Fruit fly (Drosophila melanogaster): Measurements from ENCODE around the gene CG17364.

Gene CG17364

DNA sequence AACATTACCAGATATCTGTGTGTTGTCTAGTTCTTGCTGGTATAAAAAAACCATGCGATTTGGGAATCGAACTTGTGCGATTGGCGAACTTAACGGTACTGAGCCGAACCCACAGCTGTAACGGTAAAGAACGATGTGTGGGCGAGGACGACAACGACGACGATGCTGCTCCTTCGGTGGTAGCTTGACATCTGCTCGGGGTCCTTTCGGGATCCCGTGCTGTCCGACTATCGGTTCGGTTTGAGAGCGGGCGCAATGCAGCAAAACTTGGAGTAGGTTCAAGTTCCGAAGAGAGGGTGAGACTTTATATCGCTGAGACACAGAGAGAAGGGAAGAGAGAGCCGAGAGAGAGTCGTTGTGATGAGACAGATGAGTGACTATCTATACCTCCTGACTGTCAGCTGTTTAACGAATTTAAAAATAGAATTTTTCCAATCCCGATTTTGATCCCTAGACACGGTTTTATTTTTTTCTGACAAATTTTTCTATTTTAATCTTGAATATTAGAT is at the start of gene CG17364:
CG17364 (minus strand) TSS at position 168 of the 509 bp plus-strand sequence.
- TF ChIP-seq pad (GFP tag; optimal IDR thresholded peaks at IDR 0.05) (no peak), Clk (GFP tag; optimal IDR thresholded peaks at IDR 0.05) (no peak), CG12768 (GFP tag; optimal IDR thresholded peaks at IDR 0.05) (no peak), tj (GFP tag; optimal IDR thresholded peaks at IDR 0.05) (no peak), CG7045 (GFP tag; optimal IDR thresholded peaks at IDR 0.05) (no peak), bab1 (GFP tag; optimal IDR thresholded peaks at IDR 0.05) (no peak), CG7101 (tag; optimal IDR thresholded peaks at IDR 0.05) (no peak), Hr96 (GFP tag; optimal IDR thresholded peaks at IDR 0.05) (no peak), ovo (GFP tag; optimal IDR thresholded peaks at IDR 0.05) (no peak), CG11617 (GFP tag; optimal IDR thresholded peaks at IDR 0.05) (no peak), CG14711 (tag; optimal IDR thresholded peaks at IDR 0.05) (no peak), CG5204 (GFP tag; optimal IDR thresholded peaks at IDR 0.05) (no peak), toe (GFP tag; optimal IDR thresholded peaks at IDR 0.05) (no peak), cnc (optimal IDR thresholded peaks at IDR 0.05) (no peak), cic (GFP tag; optimal IDR thresholded peaks at IDR 0.05) (no peak), CG1620 (GFP tag; optimal IDR thresholded peaks at IDR 0.05) (no peak), Mnt (GFP tag; optimal IDR thresholded peaks at IDR 0.05) (no peak), Crg-1 (GFP tag; optimal IDR thresholded peaks at IDR 0.05) (no peak), kay (GFP tag; ENCODE audit: borderline replicate concordance) (no peak)

dm6 chr3L:14037655-14038644 is 44.8 kb upstream of the CG17364 start:
- TF ChIP-seq Mnt (GFP tag; optimal IDR thresholded peaks at IDR 0.05) (peak; percentile 89), CG7045 (GFP tag; optimal IDR thresholded peaks at IDR 0.05) (no peak), CG5204 (GFP tag; optimal IDR thresholded peaks at IDR 0.05) (no peak), kay (GFP tag; ENCODE audit: borderline replicate concordance) (no peak), Hr96 (GFP tag; optimal IDR thresholded peaks at IDR 0.05) (no peak), CG12768 (GFP tag; optimal IDR thresholded peaks at IDR 0.05) (no peak), CG14711 (tag; optimal IDR thresholded peaks at IDR 0.05) (no peak), tj (GFP tag; optimal IDR thresholded peaks at IDR 0.05) (peak; percentile 33), bab1 (GFP tag; optimal IDR thresholded peaks at IDR 0.05) (peak; percentile 2), cic (GFP tag; optimal IDR thresholded peaks at IDR 0.05) (peak; percentile 47), CG1620 (GFP tag; optimal IDR thresholded peaks at IDR 0.05) (no peak), pad (GFP tag; optimal IDR thresholded peaks at IDR 0.05) (peak; percentile 78), cnc (optimal IDR thresholded peaks at IDR 0.05) (peak in 1 of 2 experiments; percentile 64)

- TF ChIP-seq Crg-1 (GFP tag; optimal IDR thresholded peaks at IDR 0.05) (peak; percentile 43), cic (GFP tag; optimal IDR thresholded peaks at IDR 0.05) (peak; percentile 29), cnc (optimal IDR thresholded peaks at IDR 0.05) (no peak), CG1620 (GFP tag; optimal IDR thresholded peaks at IDR 0.05) (peak; percentile 43), pad (GFP tag; optimal IDR thresholded peaks at IDR 0.05) (peak; percentile 14), CG33017 (tag; optimal IDR thresholded peaks at IDR 0.05) (peak; percentile 65), bab1 (GFP tag; optimal IDR thresholded peaks at IDR 0.05) (peak; percentile 64), tj (GFP tag; optimal IDR thresholded peaks at IDR 0.05) (peak; percentile 48), Hr96 (GFP tag; optimal IDR thresholded peaks at IDR 0.05) (no peak), CG7045 (GFP tag; optimal IDR thresholded peaks at IDR 0.05) (no peak), ovo (GFP tag; optimal IDR thresholded peaks at IDR 0.05) (peak; percentile 4), CG5204 (GFP tag; optimal IDR thresholded peaks at IDR 0.05) (no peak), CG14711 (tag; optimal IDR thresholded peaks at IDR 0.05) (no peak), Clk (GFP tag; optimal IDR thresholded peaks at IDR 0.05) (no peak), CG7101 (tag; optimal IDR thresholded peaks at IDR 0.05) (peak; percentile 48), CG12768 (GFP tag; optimal IDR thresholded peaks at IDR 0.05) (peak; percentile 36), kay (GFP tag; ENCODE audit: borderline replicate concordance) (peak; percentile 96), toe (GFP tag; optimal IDR thresholded peaks at IDR 0.05) (no peak), Mnt (GFP tag; optimal IDR thresholded peaks at IDR 0.05) (peak; percentile 94), CG11617 (GFP tag; optimal IDR thresholded peaks at IDR 0.05) (peak; percentile 66)
Observed at dm6 chr3L:14036867-14037313, 43.7 kb upstream of the CG17364 start, which contains the start of gene Hsp110. Hsp110 (plus strand) TSS chr3L:14037019.

- TF ChIP-seq toe (GFP tag; optimal IDR thresholded peaks at IDR 0.05) (no peak), CG5204 (GFP tag; optimal IDR thresholded peaks at IDR 0.05) (no peak), tj (GFP tag; optimal IDR thresholded peaks at IDR 0.05) (no peak), pad (GFP tag; optimal IDR thresholded peaks at IDR 0.05) (no peak), cic (GFP tag; optimal IDR thresholded peaks at IDR 0.05) (no peak), CG12768 (GFP tag; optimal IDR thresholded peaks at IDR 0.05) (no peak), CG7101 (tag; optimal IDR thresholded peaks at IDR 0.05) (no peak), Crg-1 (GFP tag; optimal IDR thresholded peaks at IDR 0.05) (no peak), CG1620 (GFP tag; optimal IDR thresholded peaks at IDR 0.05) (no peak), Clk (GFP tag; optimal IDR thresholded peaks at IDR 0.05) (no peak), CG33017 (tag; optimal IDR thresholded peaks at IDR 0.05) (no peak), ovo (GFP tag; optimal IDR thresholded peaks at IDR 0.05) (no peak), CG14711 (tag; optimal IDR thresholded peaks at IDR 0.05) (no peak), Hr96 (GFP tag; optimal IDR thresholded peaks at IDR 0.05) (no peak), Mnt (GFP tag; optimal IDR thresholded peaks at IDR 0.05) (no peak), kay (GFP tag; ENCODE audit: borderline replicate concordance) (no peak), CG7045 (GFP tag; optimal IDR thresholded peaks at IDR 0.05) (no peak), cnc (optimal IDR thresholded peaks at IDR 0.05) (no peak), bab1 (GFP tag; optimal IDR thresholded peaks at IDR 0.05) (no peak), CG11617 (GFP tag; optimal IDR thresholded peaks at IDR 0.05) (no peak)
Observed at dm6 chr3L:14034476-14034875, 41.3 kb upstream of the CG17364 start, which contains the start of gene CG6661. CG6661 (plus strand) TSS chr3L:14034776.

Data from whole organism, adult.